Worm (Caenorhabditis elegans): ENCODE measurements around the gene R02F2.10.

Gene R02F2.10

DNA sequence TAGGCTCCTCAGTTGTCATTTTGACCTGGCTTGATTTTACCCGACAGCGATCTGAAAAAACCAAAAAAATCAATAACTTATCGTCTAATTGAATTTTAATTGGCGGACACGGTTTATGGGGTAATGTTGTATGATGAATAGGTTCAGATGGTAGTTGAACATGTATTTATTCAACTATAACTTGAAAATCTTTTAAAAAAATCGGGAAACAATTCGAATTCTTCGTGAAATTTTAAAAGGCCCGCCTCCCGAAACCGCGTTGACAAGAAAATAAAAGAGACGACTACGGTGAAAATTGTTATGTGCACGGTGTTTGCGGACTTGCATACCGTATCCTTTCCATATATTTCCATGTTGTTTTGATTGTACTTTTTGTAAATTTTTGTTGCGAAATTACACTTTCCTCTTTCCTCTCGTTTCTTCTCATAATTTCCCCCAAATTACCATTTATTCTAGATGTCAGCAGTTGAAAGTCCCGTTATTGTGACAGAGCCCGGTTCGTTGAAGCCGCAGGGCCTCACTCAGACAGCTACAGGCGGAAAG lies 35.3 kb upstream of the R02F2.10 start, which contains the start of the genes T24G10.2 and disl-2 (continued):
- no peak for TF ChIP-seq fos-1 (tag; optimal IDR thresholded peaks at IDR 0.05)
- peak; percentile 58 for TF ChIP-seq ama-1 (optimal IDR thresholded peaks at IDR 0.05)
- no peak for TF ChIP-seq ztf-4 (tag; optimal IDR thresholded peaks at IDR 0.05)
- no peak for TF ChIP-seq aly-2 (tag; optimal IDR thresholded peaks at IDR 0.05)
- no peak for TF ChIP-seq daf-12 (tag; optimal IDR thresholded peaks at IDR 0.05)
- peak; percentile 67 for TF ChIP-seq lin-15B (tag; optimal IDR thresholded peaks at IDR 0.05)
- no peak for TF ChIP-seq nhr-28 (tag; optimal IDR thresholded peaks at IDR 0.05)
- TF ChIP-seq pha-4 (tag; optimal IDR thresholded peaks at IDR 0.05): peak; percentile 86
- TF ChIP-seq nhr-77 (tag; optimal IDR thresholded peaks at IDR 0.05): no peak
- no peak for TF ChIP-seq ztf-11 (tag; optimal IDR thresholded peaks at IDR 0.05)
- TF ChIP-seq nhr-76 (tag; optimal IDR thresholded peaks at IDR 0.05): peak; percentile 84
- TF ChIP-seq unc-39 (tag; optimal IDR thresholded peaks at IDR 0.05): no peak
- no peak for TF ChIP-seq nhr-43 (tag; optimal IDR thresholded peaks at IDR 0.05; ENCODE audit: poor library complexity, severe bottlenecking)
- TF ChIP-seq tbx-2 (tag; optimal IDR thresholded peaks at IDR 0.05): no peak

- TF ChIP-seq nhr-11 (tag; optimal IDR thresholded peaks at IDR 0.05) (no peak), egl-5 (tag; optimal IDR thresholded peaks at IDR 0.05) (no peak), elt-2 (tag; optimal IDR thresholded peaks at IDR 0.05) (no peak), fkh-10 (GFP tag; optimal IDR thresholded peaks at IDR 0.05) (no peak), pha-4 (tag; optimal IDR thresholded peaks at IDR 0.05) (peak; percentile 51), elt-1 (tag; optimal IDR thresholded peaks at IDR 0.05) (no peak), nhr-12 (tag; optimal IDR thresholded peaks at IDR 0.05) (no peak), eor-1 (tag; optimal IDR thresholded peaks at IDR 0.05) (no peak), sea-2 (GFP tag; optimal IDR thresholded peaks at IDR 0.05) (no peak), jun-1 (tag; optimal IDR thresholded peaks at IDR 0.05) (no peak), nhr-23 (tag; optimal IDR thresholded peaks at IDR 0.05) (peak; percentile 22), nfya-1 (tag; optimal IDR thresholded peaks at IDR 0.05; ENCODE audit: insufficient read depth) (peak; percentile 58), zag-1 (tag; optimal IDR thresholded peaks at IDR 0.05) (no peak), ZK546.5 (tag; optimal IDR thresholded peaks at IDR 0.05) (no peak), lin-15B (tag; optimal IDR thresholded peaks at IDR 0.05) (peak; percentile 53), ztf-11 (tag; optimal IDR thresholded peaks at IDR 0.05) (no peak), tbx-2 (tag; optimal IDR thresholded peaks at IDR 0.05) (no peak), lin-39 (tag; optimal IDR thresholded peaks at IDR 0.05) (peak; percentile 40), unc-39 (tag; optimal IDR thresholded peaks at IDR 0.05) (no peak), nhr-77 (tag; optimal IDR thresholded peaks at IDR 0.05) (no peak), nhr-43 (tag; optimal IDR thresholded peaks at IDR 0.05; ENCODE audit: poor library complexity, severe bottlenecking) (no peak), fkh-2 (tag; optimal IDR thresholded peaks at IDR 0.05) (no peak), ceh-82 (tag; optimal IDR thresholded peaks at IDR 0.05) (no peak), nhr-76 (tag; optimal IDR thresholded peaks at IDR 0.05) (no peak), lsy-12 (tag; optimal IDR thresholded peaks at IDR 0.05) (no peak), nhr-67 (tag; optimal IDR thresholded peaks at IDR 0.05) (no peak), nhr-25 (tag; optimal IDR thresholded peaks at IDR 0.05) (no peak), pqm-1 (tag; optimal IDR thresholded peaks at IDR 0.05) (no peak), R02D3.7 (tag; optimal IDR thresholded peaks at IDR 0.05) (no peak), mdl-1 (tag; optimal IDR thresholded peaks at IDR 0.05) (no peak), mml-1 (tag; optimal IDR thresholded peaks at IDR 0.05) (no peak), hmg-11 (tag; optimal IDR thresholded peaks at IDR 0.05) (no peak), ceh-28 (tag; optimal IDR thresholded peaks at IDR 0.05) (no peak), skn-1 (tag; optimal IDR thresholded peaks at IDR 0.05) (no peak), ztf-4 (tag; optimal IDR thresholded peaks at IDR 0.05) (no peak), elt-3 (tag; optimal IDR thresholded peaks at IDR 0.05) (no peak), snpc-4 (tag; optimal IDR thresholded peaks at IDR 0.05) (no peak), ceh-9 (tag; optimal IDR thresholded peaks at IDR 0.05) (no peak), fos-1 (tag; optimal IDR thresholded peaks at IDR 0.05) (no peak)
These were observed 29.9 kb upstream of the R02F2.10 start, which contains the start of gene skpt-1 for ce11 chrIII:5448177-5448576. Gene skpt-1 (minus strand): TSS chrIII:5448395.
